Fruit fly (Drosophila melanogaster): ENCODE results near the gene Dtd.

Gene Dtd

DNA sequence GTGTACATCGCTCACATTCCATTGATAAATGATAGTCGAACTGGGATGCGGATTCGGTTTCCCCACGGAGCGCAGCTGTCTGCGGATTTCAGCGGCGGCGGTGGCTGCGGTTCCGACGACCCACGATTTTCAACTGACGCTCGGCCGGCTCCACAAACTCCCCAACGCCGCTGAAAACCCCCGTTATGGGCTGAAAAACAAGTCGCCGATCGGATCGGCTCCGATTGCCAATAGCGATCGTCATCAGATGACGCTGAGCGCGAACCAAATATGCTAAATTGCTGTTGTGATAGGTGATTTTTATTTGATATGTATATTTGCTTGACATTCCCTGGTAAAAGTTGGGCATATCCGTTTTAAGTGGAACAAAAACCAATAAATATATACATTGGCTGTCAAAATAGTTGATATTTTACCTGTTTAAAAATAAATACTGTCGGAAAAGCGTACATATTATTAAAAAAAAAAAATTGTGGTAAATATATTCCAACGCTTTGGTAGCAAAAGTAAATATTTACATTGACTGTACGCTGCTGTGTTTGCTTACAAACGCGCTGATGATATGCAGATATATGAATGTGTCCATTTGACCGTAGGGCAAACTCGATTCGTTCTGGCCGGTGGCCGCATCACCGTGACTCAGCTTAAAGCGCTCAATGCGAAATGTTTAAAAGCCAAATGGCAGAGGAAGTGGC is 24.5 kb downstream of the Dtd start (continued):
- TF ChIP-seq Gsc (GFP tag; IDR thresholded peaks at IDR 0.05), result no peak
- TF ChIP-seq CG4730 (GFP tag; IDR thresholded peaks at IDR 0.05), result no peak
- TF ChIP-seq disco-r (GFP tag; optimal IDR thresholded peaks at IDR 0.05), result no peak
- peak; percentile 70 for TF ChIP-seq CG3847 (GFP tag; IDR thresholded peaks at IDR 0.05)
- TF ChIP-seq Side (GFP tag; optimal IDR thresholded peaks at IDR 0.05), result no peak
- peak; percentile 64 for TF ChIP-seq CG10209 (GFP tag; optimal IDR thresholded peaks at IDR 0.05)
- peak; percentile 57 for TF ChIP-seq sd (tag; optimal IDR thresholded peaks at IDR 0.05)
- TF ChIP-seq Jarid2 (GFP tag; optimal IDR thresholded peaks at IDR 0.05), result peak; percentile 15
- 0 out of 3 replicates have a peak, but pooled peaks have one; percentile 46 for TF ChIP-seq ase (GFP tag; IDR thresholded peaks at IDR 0.05)
- no peak for TF ChIP-seq br (optimal IDR thresholded peaks at IDR 0.05)
- no peak for TF ChIP-seq cad (GFP tag; optimal IDR thresholded peaks at IDR 0.05)
- peak; percentile 70 for TF ChIP-seq pho (GFP tag; optimal IDR thresholded peaks at IDR 0.05)
- TF ChIP-seq CG10979 (tag; optimal IDR thresholded peaks at IDR 0.05), result no peak
- no peak for TF ChIP-seq CG17328 (GFP tag; IDR thresholded peaks at IDR 0.05)
- no peak for TF ChIP-seq CG12299 (tag; optimal IDR thresholded peaks at IDR 0.05)
- peak; percentile 35 for TF ChIP-seq nmo (GFP tag; optimal IDR thresholded peaks at IDR 0.05)
- TF ChIP-seq ken (GFP tag; IDR thresholded peaks at IDR 0.05), result no peak
- TF ChIP-seq sisA (GFP tag; IDR thresholded peaks at IDR 0.05), result 0 out of 2 replicates have a peak, but pooled peaks have one; percentile 29
- peak; percentile 58 for TF ChIP-seq CG3995 (GFP tag; optimal IDR thresholded peaks at IDR 0.05)
- peak; percentile 36 for TF ChIP-seq tx (GFP tag; optimal IDR thresholded peaks at IDR 0.05)
- peak; percentile 18 for TF ChIP-seq lbe (GFP tag; optimal IDR thresholded peaks at IDR 0.05)
- peak; percentile 47 for TF ChIP-seq CG17359 (tag; optimal IDR thresholded peaks at IDR 0.05)
- peak; percentile 26; the same call in 1 of the 2 replicates for TF ChIP-seq ranshi (GFP tag; IDR thresholded peaks at IDR 0.05)
- peak; percentile 44 for TF ChIP-seq CG14667 (GFP tag; IDR thresholded peaks at IDR 0.05)
- TF ChIP-seq dati (GFP tag; IDR thresholded peaks at IDR 0.05), result no peak
- no peak for TF ChIP-seq CG3407 (GFP tag; optimal IDR thresholded peaks at IDR 0.05)
- TF ChIP-seq CG4328 (GFP tag; optimal IDR thresholded peaks at IDR 0.05), result no peak
- TF ChIP-seq salm (tag; optimal IDR thresholded peaks at IDR 0.05), result no peak
- TF ChIP-seq CG10431 (GFP tag; optimal IDR thresholded peaks at IDR 0.05), result no peak
- no peak for TF ChIP-seq sqz (GFP tag; optimal IDR thresholded peaks at IDR 0.05)
- peak; percentile 41; the same call in 1 of the 3 replicates for TF ChIP-seq CG11560 (tag; IDR thresholded peaks at IDR 0.05)
- no peak for TF ChIP-seq oc (tag; optimal IDR thresholded peaks at IDR 0.05)
- peak; percentile 76 for TF ChIP-seq CG11504 (tag; optimal IDR thresholded peaks at IDR 0.05)
- TF ChIP-seq rib (GFP tag; IDR thresholded peaks at IDR 0.05), result no peak; the same call in 1 of the 2 replicates
- TF ChIP-seq eve (GFP tag; optimal IDR thresholded peaks at IDR 0.05), result no peak
- no peak for TF ChIP-seq Tbp (GFP tag; optimal IDR thresholded peaks at IDR 0.05)
- TF ChIP-seq sc (optimal IDR thresholded peaks at IDR 0.05), result no peak
- TF ChIP-seq sc (GFP tag; optimal IDR thresholded peaks at IDR 0.05), result no peak
- TF ChIP-seq CG13123 (GFP tag; optimal IDR thresholded peaks at IDR 0.05), result no peak
- TF ChIP-seq Camta (GFP tag; optimal IDR thresholded peaks at IDR 0.05), result peak; percentile 33
- no peak for TF ChIP-seq CG13287 (GFP tag; IDR thresholded peaks at IDR 0.05; ENCODE audit: partially characterized antibody)
- peak; percentile 46 for TF ChIP-seq CG4404 (GFP tag; IDR thresholded peaks at IDR 0.05)
- peak; percentile 30; the same call in 1 of the 2 replicates for TF ChIP-seq HLH3B (GFP tag; IDR thresholded peaks at IDR 0.05)
- TF ChIP-seq Ada2b (GFP tag; IDR thresholded peaks at IDR 0.05), result peak; percentile 49
- peak; percentile 11 for TF ChIP-seq CG4424 (GFP tag; optimal IDR thresholded peaks at IDR 0.05)
- peak; percentile 81; the same call in 2 of the 3 replicates for TF ChIP-seq Dbx (GFP tag; IDR thresholded peaks at IDR 0.05)
- TF ChIP-seq al (GFP tag; IDR thresholded peaks at IDR 0.05), result peak; percentile 84
- peak; percentile 72 for TF ChIP-seq row (GFP tag; IDR thresholded peaks at IDR 0.05)
- TF ChIP-seq CG11456 (GFP tag; IDR thresholded peaks at IDR 0.05), result 0 out of 3 replicates have a peak, but pooled peaks have one; percentile 61
- peak; percentile 53; the same call in 2 of the 4 replicates for TF ChIP-seq Gug (GFP tag; IDR thresholded peaks at IDR 0.05)
- TF ChIP-seq sob (GFP tag; IDR thresholded peaks at IDR 0.05), result peak; percentile 59; the same call in 1 of the 2 replicates
- TF ChIP-seq Bteb2 (GFP tag; optimal IDR thresholded peaks at IDR 0.05), result no peak

All from whole organism, embryonic.